Worm (Caenorhabditis elegans): ENCODE results near the gene snpc-3.1.
A peak's percentile ranks its signal among the peaks of the same experiment; 100 is the strongest.
"Not testable (repeated sequence)": the region's sequence is repeated elsewhere in the genome, so short reads cannot be mapped to it uniquely, and the experiment has no call there.

The snpc-3.1 gene

DNA sequence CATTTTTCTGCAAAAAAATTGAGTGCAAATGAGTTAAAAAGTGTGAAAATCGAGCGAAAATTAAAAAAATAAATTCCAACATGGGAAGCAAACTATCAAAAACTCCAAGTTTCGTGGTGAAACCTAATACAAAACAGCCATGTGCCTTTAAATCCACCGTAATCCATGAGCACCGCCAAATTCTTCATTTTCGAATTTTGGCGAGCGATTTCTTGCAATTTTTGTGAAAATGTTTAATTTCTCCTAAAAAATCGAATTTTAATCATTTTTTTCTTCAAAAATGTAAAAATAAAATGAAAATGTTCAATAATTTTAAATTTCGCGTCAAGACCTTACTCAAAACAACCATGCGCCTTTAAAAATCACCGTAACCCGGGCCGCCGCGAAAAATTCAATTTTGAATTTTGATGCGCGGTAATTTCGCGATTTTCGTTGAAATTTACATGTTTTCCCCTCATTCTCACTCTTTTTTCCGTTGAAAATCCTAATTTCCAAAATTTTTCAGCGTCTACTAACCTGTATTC is at the start of gene snpc-3.1, which contains the start of gene puf-7:
Gene snpc-3.1, minus strand, starts transcription at position 51 of the 524 bp plus-strand sequence.
Gene puf-7, plus strand, starts transcription at position 506 of the 524 bp plus-strand sequence.
- TF ChIP-seq D2030.7 (GFP tag; IDR thresholded peaks at IDR 0.05) (peak; percentile 78), Y95B8A.8 (GFP tag; IDR thresholded peaks at IDR 0.05) (peak; percentile 44; the same call in 1 of the 2 replicates), efl-1 (GFP tag; optimal IDR thresholded peaks at IDR 0.05) (peak; percentile 42), bed-2 (GFP tag; IDR thresholded peaks at IDR 0.05) (0 out of 2 replicates have a peak, but pooled peaks have one; percentile 16), xnd-1 (tag; optimal IDR thresholded peaks at IDR 0.05) (peak; percentile 90), pbrm-1 (GFP tag; IDR thresholded peaks at IDR 0.05) (peak; percentile 30; the same call in 1 of the 2 replicates), ceh-91 (GFP tag; IDR thresholded peaks at IDR 0.05) (peak; percentile 88), madf-8 (GFP tag; conservative IDR thresholded peaks at IDR 0.05) (peak; percentile 89), lsl-1 (GFP tag; optimal IDR thresholded peaks at IDR 0.05) (peak; percentile 84), rcor-1 (GFP tag; IDR thresholded peaks at IDR 0.05) (peak; percentile 37; the same call in 1 of the 2 replicates), F33H1.4 (GFP tag; IDR thresholded peaks at IDR 0.05) (peak; percentile 97), snpc-4 (tag; optimal IDR thresholded peaks at IDR 0.05) (peak in 1 of 4 experiments; percentile 78), madf-3 (GFP tag; IDR thresholded peaks at IDR 0.05) (0 out of 2 replicates have a peak, but pooled peaks have one; percentile 46), ekl-4 (GFP tag; IDR thresholded peaks at IDR 0.05) (peak; percentile 24; the same call in 1 of the 2 replicates), hmg-1.2 (GFP tag; IDR thresholded peaks at IDR 0.05) (peak; percentile 37), mcd-1 (GFP tag; IDR thresholded peaks at IDR 0.05) (peak; percentile 55; the same call in 1 of the 2 replicates), attf-6 (GFP tag; IDR thresholded peaks at IDR 0.05) (peak; percentile 65; the same call in 1 of the 2 replicates), dox-1 (GFP tag; IDR thresholded peaks at IDR 0.05) (peak; percentile 77), Y53G8AR.9 (GFP tag; conservative IDR thresholded peaks at IDR 0.05) (peak; percentile 45; the same call in 1 of the 2 replicates), madf-6 (GFP tag; IDR thresholded peaks at IDR 0.05) (peak; percentile 98), hsf-1 (GFP tag; IDR thresholded peaks at IDR 0.05) (peak; percentile 34; the same call in 1 of the 2 replicates), lin-54 (GFP tag; optimal IDR thresholded peaks at IDR 0.05) (peak; percentile 23)
- not testable (repeated sequence) for TF ChIP-seq snpc-4 (GFP tag; optimal IDR thresholded peaks at IDR 0.05)

DNA sequence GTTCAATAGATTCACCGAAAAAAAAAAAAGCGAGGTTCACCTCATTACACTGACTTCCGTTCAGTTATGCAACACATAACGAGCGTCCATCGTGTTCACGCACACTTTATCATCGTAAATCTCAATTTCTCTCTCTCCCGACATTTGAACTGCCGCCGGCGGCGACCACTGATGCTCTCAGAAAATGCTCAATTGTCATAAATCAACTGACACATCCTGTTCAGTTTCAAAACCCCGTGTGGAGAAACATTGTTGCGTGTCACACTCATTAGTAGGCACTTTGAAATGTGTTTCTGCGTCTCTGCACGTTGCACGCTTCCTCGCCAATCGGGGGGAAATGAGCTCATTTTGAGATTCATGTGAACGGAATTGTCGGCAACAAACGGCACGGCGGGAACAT is 49.7 kb upstream of the snpc-3.1 start:
- TF ChIP-seq ztf-22 (GFP tag; optimal IDR thresholded peaks at IDR 0.05) (no peak), hmg-1.2 (GFP tag; IDR thresholded peaks at IDR 0.05) (0 out of 2 replicates have a peak, but pooled peaks have one; percentile 13)

DNA sequence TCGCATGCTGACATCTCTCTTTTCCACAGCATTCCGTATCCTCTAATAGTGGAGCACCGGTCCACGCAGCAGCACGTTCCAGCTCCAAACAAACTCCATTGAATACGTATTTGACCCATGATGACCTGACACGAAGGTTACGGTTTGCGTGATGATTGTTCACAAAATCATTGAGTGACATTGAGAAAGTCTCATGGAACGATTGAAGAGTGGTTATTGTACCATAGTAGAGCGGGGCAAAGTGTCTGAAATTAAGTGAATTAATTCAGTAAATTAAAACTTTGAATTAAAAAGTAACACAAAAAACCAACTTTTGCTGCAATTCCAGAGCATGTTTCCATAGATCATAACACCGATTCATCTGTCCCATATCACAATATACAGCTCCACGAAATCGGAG is 48.5 kb upstream of the snpc-3.1 start:
- TF ChIP-seq C06A6.2 (GFP tag; conservative IDR thresholded peaks at IDR 0.05) (no peak), ztf-18 (tag; optimal IDR thresholded peaks at IDR 0.05) (no peak), mel-28 (tag; optimal IDR thresholded peaks at IDR 0.05; ENCODE audit: borderline replicate concordance) (no peak), nhr-179 (tag; optimal IDR thresholded peaks at IDR 0.05) (no peak), madf-6 (GFP tag; IDR thresholded peaks at IDR 0.05) (no peak), Y56A3A.18 (GFP tag; IDR thresholded peaks at IDR 0.05) (no peak), ceh-100 (GFP tag; IDR thresholded peaks at IDR 0.05) (no peak), athp-1 (tag; optimal IDR thresholded peaks at IDR 0.05) (no peak), T26A5.8 (tag; optimal IDR thresholded peaks at IDR 0.05) (no peak), ccch-3 (GFP tag; optimal IDR thresholded peaks at IDR 0.05) (no peak)

DNA sequence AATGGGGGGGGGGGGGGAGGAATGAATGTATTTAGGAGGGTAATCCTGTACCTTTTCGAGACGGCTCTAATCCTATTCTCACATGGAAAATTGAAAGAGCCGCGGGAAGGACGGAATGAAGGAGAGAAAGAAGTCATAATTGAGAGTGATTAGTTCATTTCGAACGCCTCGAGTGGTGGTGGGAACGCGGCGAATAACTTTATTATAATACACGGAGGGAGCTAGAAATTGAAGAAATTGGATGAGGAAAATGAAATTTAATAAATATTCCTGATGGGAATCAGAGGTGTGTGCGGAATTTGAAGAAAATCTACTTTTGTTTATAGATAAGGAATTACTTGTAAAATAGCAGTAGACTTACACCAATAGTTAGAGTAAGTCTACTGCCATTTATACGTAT is 47.5 kb upstream of the snpc-3.1 start:
- TF ChIP-seq aptf-3 (GFP tag; IDR thresholded peaks at IDR 0.05) (no peak), egl-18 (GFP tag; IDR thresholded peaks at IDR 0.05) (no peak), gei-17 (GFP tag; optimal IDR thresholded peaks at IDR 0.05) (no peak), snpc-1.1 (tag; optimal IDR thresholded peaks at IDR 0.05; ENCODE audit: insufficient read depth) (no peak), mcd-1 (GFP tag; IDR thresholded peaks at IDR 0.05) (no peak), ceh-100 (GFP tag; IDR thresholded peaks at IDR 0.05) (no peak), nhr-27 (tag; optimal IDR thresholded peaks at IDR 0.05) (no peak), madf-10 (tag; optimal IDR thresholded peaks at IDR 0.05) (no peak), nhr-80 (tag; optimal IDR thresholded peaks at IDR 0.05) (no peak)
